Fruit fly (Drosophila melanogaster): Measurements from ENCODE around the gene raw.

The raw gene

dm6 chr2L:8739984-8740756 lies at the start of gene raw:
Gene raw, minus strand, starts transcription at chr2L:8740660.
- TF ChIP-seq Myc (optimal IDR thresholded peaks at IDR 0.05): no peak
- TF ChIP-seq psq (optimal IDR thresholded peaks at IDR 0.05): no peak
- TF ChIP-seq ttk (optimal IDR thresholded peaks at IDR 0.05): no peak
- no peak for TF ChIP-seq Sin3A (optimal IDR thresholded peaks at IDR 0.05)
- no peak for TF ChIP-seq insv (optimal IDR thresholded peaks at IDR 0.05)
- no peak for TF ChIP-seq h (optimal IDR thresholded peaks at IDR 0.05)

- TF ChIP-seq Myc (optimal IDR thresholded peaks at IDR 0.05): no peak
- TF ChIP-seq Sin3A (optimal IDR thresholded peaks at IDR 0.05): no peak
- TF ChIP-seq ttk (optimal IDR thresholded peaks at IDR 0.05): no peak
Measured at dm6 chr2L:8787575-8787974, 47.1 kb upstream of the raw start.

- TF ChIP-seq insv (optimal IDR thresholded peaks at IDR 0.05) (no peak), Myc (optimal IDR thresholded peaks at IDR 0.05) (no peak), Sin3A (optimal IDR thresholded peaks at IDR 0.05) (no peak), psq (optimal IDR thresholded peaks at IDR 0.05) (no peak), h (optimal IDR thresholded peaks at IDR 0.05) (no peak), ttk (optimal IDR thresholded peaks at IDR 0.05) (no peak)
Measured at dm6 chr2L:8784731-8785130, 44.3 kb upstream of the raw start.

dm6 chr2L:8782400-8782799 lies 41.9 kb upstream of the raw start, which contains the start of gene CG42710:
Gene CG42710, minus strand, starts transcription at chr2L:8782500.
- TF ChIP-seq Sin3A (optimal IDR thresholded peaks at IDR 0.05): no peak
- no peak for TF ChIP-seq psq (optimal IDR thresholded peaks at IDR 0.05)
- TF ChIP-seq insv (optimal IDR thresholded peaks at IDR 0.05): no peak
- no peak for TF ChIP-seq ttk (optimal IDR thresholded peaks at IDR 0.05)
- no peak for TF ChIP-seq Myc (optimal IDR thresholded peaks at IDR 0.05)
- TF ChIP-seq h (optimal IDR thresholded peaks at IDR 0.05): no peak

dm6 chr2L:8781152-8781551 lies 40.7 kb upstream of the raw start, which contains the start of gene LManVI:
Gene LManVI, minus strand, starts transcription at chr2L:8781252.
- TF ChIP-seq insv (optimal IDR thresholded peaks at IDR 0.05): no peak

- no peak for TF ChIP-seq h (optimal IDR thresholded peaks at IDR 0.05)
- no peak for TF ChIP-seq Sin3A (optimal IDR thresholded peaks at IDR 0.05)
- no peak for TF ChIP-seq insv (optimal IDR thresholded peaks at IDR 0.05)
- no peak for TF ChIP-seq ttk (optimal IDR thresholded peaks at IDR 0.05)
- TF ChIP-seq psq (optimal IDR thresholded peaks at IDR 0.05): no peak
- no peak for TF ChIP-seq Myc (optimal IDR thresholded peaks at IDR 0.05)
Measured at dm6 chr2L:8776163-8776562, 35.7 kb upstream of the raw start, which contains the start of gene LManV. Gene LManV, minus strand, starts transcription at chr2L:8776263.

dm6 chr2L:8772244-8772643 lies 31.8 kb upstream of the raw start, which contains the start of gene LManIV:
Gene LManIV, minus strand, starts transcription at chr2L:8772344.
- TF ChIP-seq Myc (optimal IDR thresholded peaks at IDR 0.05) (no peak), h (optimal IDR thresholded peaks at IDR 0.05) (no peak), psq (optimal IDR thresholded peaks at IDR 0.05) (no peak), ttk (optimal IDR thresholded peaks at IDR 0.05) (no peak), insv (optimal IDR thresholded peaks at IDR 0.05) (no peak), Sin3A (optimal IDR thresholded peaks at IDR 0.05) (no peak)

- no peak for TF ChIP-seq h (optimal IDR thresholded peaks at IDR 0.05)
- TF ChIP-seq psq (optimal IDR thresholded peaks at IDR 0.05): no peak
Measured at dm6 chr2L:8768660-8769138, 28.2 kb upstream of the raw start, which contains the start of gene LManIII. Gene LManIII, minus strand, starts transcription at chr2L:8768710.

dm6 chr2L:8762833-8763232 lies 22.4 kb upstream of the raw start:
- TF ChIP-seq insv (optimal IDR thresholded peaks at IDR 0.05): no peak
- TF ChIP-seq psq (optimal IDR thresholded peaks at IDR 0.05): no peak
- TF ChIP-seq Myc (optimal IDR thresholded peaks at IDR 0.05): no peak
- no peak for TF ChIP-seq h (optimal IDR thresholded peaks at IDR 0.05)
- no peak for TF ChIP-seq ttk (optimal IDR thresholded peaks at IDR 0.05)
- no peak for TF ChIP-seq Sin3A (optimal IDR thresholded peaks at IDR 0.05)

- TF ChIP-seq psq (optimal IDR thresholded peaks at IDR 0.05): no peak
- no peak for TF ChIP-seq ttk (optimal IDR thresholded peaks at IDR 0.05)
Measured at dm6 chr2L:8752022-8752421, 11.6 kb upstream of the raw start, which contains the start of the genes CG45307 and CG12438. Gene CG45307, minus strand, starts transcription at chr2L:8752122. Gene CG12438, plus strand, starts transcription at chr2L:8752285.

- no peak for TF ChIP-seq Myc (optimal IDR thresholded peaks at IDR 0.05)
- no peak for TF ChIP-seq insv (optimal IDR thresholded peaks at IDR 0.05)
- TF ChIP-seq ttk (optimal IDR thresholded peaks at IDR 0.05): no peak
- TF ChIP-seq psq (optimal IDR thresholded peaks at IDR 0.05): no peak
- no peak for TF ChIP-seq h (optimal IDR thresholded peaks at IDR 0.05)
- no peak for TF ChIP-seq Sin3A (optimal IDR thresholded peaks at IDR 0.05)
Measured at dm6 chr2L:8747480-8747879, 7.0 kb upstream of the raw start.

- TF ChIP-seq Myc (optimal IDR thresholded peaks at IDR 0.05): no peak
- no peak for TF ChIP-seq insv (optimal IDR thresholded peaks at IDR 0.05)
- TF ChIP-seq Sin3A (optimal IDR thresholded peaks at IDR 0.05): no peak
- TF ChIP-seq psq (optimal IDR thresholded peaks at IDR 0.05): no peak
- TF ChIP-seq ttk (optimal IDR thresholded peaks at IDR 0.05): no peak
- TF ChIP-seq h (optimal IDR thresholded peaks at IDR 0.05): no peak
Measured at dm6 chr2L:8746350-8746759, 5.9 kb upstream of the raw start.

dm6 chr2L:8743082-8743481 lies 2.6 kb upstream of the raw start:
- TF ChIP-seq insv (optimal IDR thresholded peaks at IDR 0.05): no peak
- TF ChIP-seq ttk (optimal IDR thresholded peaks at IDR 0.05): no peak
- no peak for TF ChIP-seq h (optimal IDR thresholded peaks at IDR 0.05)
- TF ChIP-seq Myc (optimal IDR thresholded peaks at IDR 0.05): no peak
